Fruit fly (Drosophila melanogaster) whole organism, embryonic: ENCODE data around the gene CG14694.

Experiments used
- CG10274 ChIP-seq: fragments of 200-800 bp; sonication (Bioruptor generic); optimal IDR thresholded peaks from 3 replicates; lab custom pipeline; 2017; ENCODE audit warnings: missing biosample characterization, mild to moderate bottlenecking, missing genetic modification characterization
- CG11247 ChIP-seq: fragments of 200-800 bp; sonication (Bioruptor generic); IDR thresholded peaks from 2 replicates; pipeline ENCODE4 v1.3.6; 2022; ENCODE audit warnings: missing biosample characterization, missing genetic modification characterization
- CG11695 ChIP-seq: fragments of 200-800 bp; sonication (Bioruptor generic); IDR thresholded peaks from 3 replicates; pipeline ENCODE4 v1.3.6; 2022; ENCODE audit warnings: missing biosample characterization, missing genetic modification characterization
- CG12219 ChIP-seq: fragments of 200-800 bp; sonication (Bioruptor generic); optimal IDR thresholded peaks from 3 replicates; lab custom pipeline; 2018; ENCODE audit warnings: missing biosample characterization, mild to moderate bottlenecking, missing genetic modification characterization
- CG12769 ChIP-seq: fragments of 200-800 bp; sonication (Bioruptor generic); optimal IDR thresholded peaks from 2 replicates; lab custom pipeline; 2019; ENCODE audit warnings: missing biosample characterization, mild to moderate bottlenecking, missing genetic modification characterization, moderate library complexity
- CG14965 ChIP-seq: fragments of 200-800 bp; sonication (Bioruptor generic); optimal IDR thresholded peaks from 2 replicates; lab custom pipeline; 2016; ENCODE audit warnings: missing biosample characterization, missing genetic modification characterization, borderline replicate concordance
- CG15514 ChIP-seq: fragments of 200-800 bp; sonication (Bioruptor generic); optimal IDR thresholded peaks from 3 replicates; lab custom pipeline; 2017; ENCODE audit warnings: missing biosample characterization, missing genetic modification characterization, mild to moderate bottlenecking, moderate library complexity, missing genetic modification reagents
- CG15601 ChIP-seq: fragments of 200-800 bp; sonication (Bioruptor generic); optimal IDR thresholded peaks from 3 replicates; lab custom pipeline; 2019; ENCODE audit warnings: missing biosample characterization, mild to moderate bottlenecking, missing genetic modification characterization, moderate library complexity
- CG1602 ChIP-seq: fragments of 200-800 bp; sonication (Bioruptor generic); optimal IDR thresholded peaks from 3 replicates; lab custom pipeline; 2016; ENCODE audit warnings: missing biosample characterization, missing genetic modification characterization
- CG18262 ChIP-seq: fragments of 200-800 bp; optimal IDR thresholded peaks from 3 replicates; lab custom pipeline; 2019; ENCODE audit warnings: missing biosample characterization, mild to moderate bottlenecking, missing genetic modification characterization, moderate library complexity
- CG32772 ChIP-seq: fragments of 200-800 bp; sonication (Bioruptor generic); IDR thresholded peaks from 2 replicates; pipeline ENCODE4 v1.3.6; 2022; ENCODE audit warnings: missing biosample characterization, missing genetic modification characterization
- CG3281 ChIP-seq: fragments of 200-800 bp; sonication (Bioruptor generic); optimal IDR thresholded peaks from 3 replicates; lab custom pipeline; 2017; ENCODE audit warnings: missing biosample characterization, mild to moderate bottlenecking, missing genetic modification characterization
- CG42726 ChIP-seq: fragments of 200-800 bp; sonication (Bioruptor generic); IDR thresholded peaks from 2 replicates; pipeline ENCODE4 v1.3.6; 2022; ENCODE audit warnings: missing biosample characterization, missing genetic modification characterization; ENCODE audit not compliant: partially characterized antibody
- CG4282 ChIP-seq: fragments of 200-800 bp; sonication (Bioruptor generic); optimal IDR thresholded peaks from 2 replicates; lab custom pipeline; 2016; ENCODE audit warnings: missing biosample characterization, missing genetic modification characterization
- CG4424 ChIP-seq: fragments of 200-800 bp; sonication (Bioruptor generic); optimal IDR thresholded peaks from 3 replicates; lab custom pipeline; 2016; ENCODE audit warnings: missing biosample characterization, missing genetic modification characterization
- CG4854 ChIP-seq: fragments of 200-800 bp; sonication (Bioruptor generic); optimal IDR thresholded peaks from 2 replicates; lab custom pipeline; 2016; ENCODE audit warnings: missing biosample characterization, missing genetic modification characterization, inconsistent platforms
- CG7987 ChIP-seq: fragments of 200-800 bp; sonication (Bioruptor generic); optimal IDR thresholded peaks from 2 replicates; lab custom pipeline; 2018; ENCODE audit warnings: missing biosample characterization, mild to moderate bottlenecking, missing genetic modification characterization, moderate library complexity
- CG8281 ChIP-seq: fragments of 200-800 bp; sonication (Bioruptor generic); optimal IDR thresholded peaks from 2 replicates; lab custom pipeline; 2018; ENCODE audit warnings: missing biosample characterization, mild to moderate bottlenecking, missing genetic modification characterization, moderate library complexity
- CG8944 ChIP-seq: fragments of 200-800 bp; sonication (Bioruptor generic); optimal IDR thresholded peaks from 3 replicates; lab custom pipeline; 2016; ENCODE audit warnings: missing biosample characterization, missing genetic modification characterization
- CG9817 ChIP-seq: fragments of 200-800 bp; sonication (Bioruptor generic); optimal IDR thresholded peaks from 2 replicates; lab custom pipeline; 2018; ENCODE audit warnings: missing biosample characterization, mild to moderate bottlenecking, missing genetic modification characterization, moderate library complexity
- CTCF ChIP-seq: fragments of 200-800 bp; sonication (Bioruptor generic); optimal IDR thresholded peaks from 2 replicates; lab custom pipeline; 2017; ENCODE audit warnings: missing biosample characterization, mild to moderate bottlenecking, missing genetic modification characterization, moderate library complexity
- CkIIα-i1 ChIP-seq: fragments of 200-800 bp; sonication (Bioruptor generic); IDR thresholded peaks from 2 replicates; pipeline ENCODE4 v1.3.6; 2022; ENCODE audit warnings: missing biosample characterization, missing genetic modification characterization
- Dref ChIP-seq: fragments of 200-800 bp; sonication (Bioruptor generic); IDR thresholded peaks from 2 replicates; pipeline ENCODE4 v1.3.6; 2022; ENCODE audit warnings: missing biosample characterization, missing genetic modification characterization
- Fer2 ChIP-seq: fragments of 200-800 bp; sonication (Bioruptor generic); optimal IDR thresholded peaks from 2 replicates; lab custom pipeline; 2018; ENCODE audit warnings: missing biosample characterization, mild to moderate bottlenecking, missing genetic modification characterization, moderate library complexity
- Hey ChIP-seq: fragments of 200-800 bp; sonication (Bioruptor generic); optimal IDR thresholded peaks from 3 replicates; lab custom pipeline; 2018; ENCODE audit warnings: missing biosample characterization, mild to moderate bottlenecking, missing genetic modification characterization
- HmgZ ChIP-seq: fragments of 200-800 bp; sonication (Bioruptor generic); optimal IDR thresholded peaks from 2 replicates; lab custom pipeline; 2018; ENCODE audit warnings: missing biosample characterization, mild to moderate bottlenecking, missing genetic modification characterization
- NK7.1 ChIP-seq: fragments of 200-800 bp; sonication (Bioruptor generic); optimal IDR thresholded peaks from 3 replicates; lab custom pipeline; 2016; ENCODE audit warnings: missing biosample characterization, missing genetic modification characterization
- Nf-YB ChIP-seq: fragments of 200-800 bp; sonication (Bioruptor generic); optimal IDR thresholded peaks from 3 replicates; lab custom pipeline; 2019; ENCODE audit warnings: missing biosample characterization, mild to moderate bottlenecking, missing genetic modification characterization, moderate library complexity
- Oli ChIP-seq: fragments of 200-800 bp; sonication (Bioruptor generic); optimal IDR thresholded peaks from 2 replicates; lab custom pipeline; 2018; ENCODE audit warnings: missing biosample characterization, mild to moderate bottlenecking, missing genetic modification characterization, moderate library complexity
- Optix ChIP-seq: fragments of 200-800 bp; sonication (Bioruptor generic); IDR thresholded peaks from 3 replicates; pipeline ENCODE4 v1.3.6; 2022; ENCODE audit warnings: missing biosample characterization, missing genetic modification characterization
- Poxn ChIP-seq: fragments of 200-800 bp; sonication (Bioruptor generic); IDR thresholded peaks from 2 replicates; pipeline ENCODE4 v1.3.6; 2022; ENCODE audit warnings: missing biosample characterization, missing genetic modification characterization
- Sin3A ChIP-seq: fragments of >200 bp; optimal IDR thresholded peaks from 2 replicates; lab custom pipeline; 2018
- Trl ChIP-seq, 3 experiments: fragments of >200 bp in 2 of 3; fragments of 200-800 bp in 1 of 3; sonication (Bioruptor generic) in 1 of 3; optimal IDR thresholded peaks; 2 replicates in 1 of 3; 3 replicates in 2 of 3; lab custom pipeline; 2016 to 2017; ENCODE audit warnings: missing biosample characterization in 1 of 3, missing genetic modification characterization in 1 of 3
- Xbp1 ChIP-seq: fragments of 200-800 bp; sonication (Bioruptor generic); optimal IDR thresholded peaks from 3 replicates; lab custom pipeline; 2016; ENCODE audit warnings: missing biosample characterization, mild to moderate bottlenecking, missing genetic modification characterization
- br ChIP-seq: fragments of >200 bp; optimal IDR thresholded peaks from 2 replicates; lab custom pipeline; 2017
- caup ChIP-seq: fragments of 200-800 bp; sonication (Bioruptor generic); optimal IDR thresholded peaks from 3 replicates; lab custom pipeline; 2017; ENCODE audit warnings: missing biosample characterization, mild to moderate bottlenecking, missing genetic modification characterization, moderate library complexity; ENCODE audit not compliant: severe bottlenecking
- crol ChIP-seq: fragments of 200-800 bp; sonication (Bioruptor generic); IDR thresholded peaks from 2 replicates; pipeline ENCODE4 v1.3.6; 2022; ENCODE audit warnings: missing biosample characterization, missing genetic modification characterization
- cwo ChIP-seq: fragments of 200-800 bp; sonication (Bioruptor generic); optimal IDR thresholded peaks from 3 replicates; lab custom pipeline; 2017; ENCODE audit warnings: missing biosample characterization, missing genetic modification characterization, mild to moderate bottlenecking, moderate library complexity, missing genetic modification reagents
- dmrt11E ChIP-seq: fragments of 200-800 bp; sonication (Bioruptor generic); optimal IDR thresholded peaks from 3 replicates; lab custom pipeline; 2018; ENCODE audit warnings: missing biosample characterization, mild to moderate bottlenecking, missing genetic modification characterization, moderate library complexity
- fd102C ChIP-seq: fragments of 200-800 bp; sonication (Bioruptor generic); optimal IDR thresholded peaks from 2 replicates; lab custom pipeline; 2018; ENCODE audit warnings: missing biosample characterization, mild to moderate bottlenecking, missing genetic modification characterization, moderate library complexity
- fd64A ChIP-seq: fragments of 200-800 bp; sonication (Bioruptor generic); optimal IDR thresholded peaks from 3 replicates; lab custom pipeline; 2018; ENCODE audit warnings: missing biosample characterization, mild to moderate bottlenecking, missing genetic modification characterization
- fd96Cb ChIP-seq: fragments of 200-800 bp; sonication (Bioruptor generic); optimal IDR thresholded peaks from 2 replicates; lab custom pipeline; 2018; ENCODE audit warnings: missing biosample characterization, mild to moderate bottlenecking, missing genetic modification characterization, moderate library complexity
- gro ChIP-seq: fragments of 200-800 bp; sonication (Bioruptor generic); optimal IDR thresholded peaks from 2 replicates; lab custom pipeline; 2016; ENCODE audit warnings: missing biosample characterization, missing genetic modification characterization
- hbn ChIP-seq: fragments of 200-800 bp; sonication (Bioruptor generic); IDR thresholded peaks from 2 replicates; pipeline ENCODE4 v1.3.6; 2022; ENCODE audit warnings: missing biosample characterization, missing genetic modification characterization; ENCODE audit not compliant: partially characterized antibody
- lmd ChIP-seq: fragments of 200-800 bp; sonication (Bioruptor generic); IDR thresholded peaks from 2 replicates; pipeline ENCODE4 v1.3.6; 2022; ENCODE audit warnings: missing biosample characterization, missing genetic modification characterization
- nmo ChIP-seq: fragments of 200-800 bp; sonication (Bioruptor generic); optimal IDR thresholded peaks from 2 replicates; lab custom pipeline; 2018; ENCODE audit warnings: missing biosample characterization, mild to moderate bottlenecking, missing genetic modification characterization, moderate library complexity
- pb ChIP-seq: fragments of 200-800 bp; sonication (Bioruptor generic); optimal IDR thresholded peaks from 3 replicates; lab custom pipeline; 2016; ENCODE audit warnings: missing biosample characterization, missing genetic modification characterization
- toy ChIP-seq: fragments of 200-800 bp; sonication (Bioruptor generic); IDR thresholded peaks from 2 replicates; pipeline ENCODE4 v1.3.6; 2022; ENCODE audit warnings: missing biosample characterization, missing genetic modification characterization
- tx ChIP-seq: fragments of 200-800 bp; sonication (Bioruptor generic); optimal IDR thresholded peaks from 2 replicates; lab custom pipeline; 2016; ENCODE audit warnings: missing biosample characterization, missing genetic modification characterization
- unc-4 ChIP-seq: fragments of 200-800 bp; sonication (Bioruptor generic); IDR thresholded peaks from 2 replicates; pipeline ENCODE4 v1.3.6; 2022; ENCODE audit warnings: missing biosample characterization, missing genetic modification characterization; ENCODE audit not compliant: partially characterized antibody

CG14694 gene

DNA sequence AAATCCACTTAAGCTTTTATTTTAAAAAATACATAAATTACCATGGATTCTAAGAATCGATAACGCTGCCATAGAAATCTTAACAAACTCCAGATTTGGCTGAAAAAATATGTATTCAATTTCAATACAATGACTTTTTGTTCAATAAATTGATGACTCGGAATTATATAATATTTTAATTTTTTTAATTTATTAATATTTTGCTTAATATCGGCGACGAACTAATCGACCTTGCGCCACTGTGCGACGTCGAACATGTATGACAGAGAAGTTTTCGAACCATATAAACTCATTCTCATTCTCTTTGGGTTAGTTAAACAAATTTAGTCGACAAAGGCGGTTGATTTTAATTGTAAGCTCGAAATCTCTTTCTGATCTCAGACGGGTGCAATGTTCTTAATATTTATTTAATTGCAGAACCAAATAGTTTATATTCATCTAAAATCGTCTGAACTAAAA lies 10.1 kb downstream of the CG14694 start, which contains the start of gene CG42394 (continued):
- TF ChIP-seq nmo (GFP tag; lab: Kevin White, UChicago) (peak; percentile 98), CG10274 (GFP tag; lab: Kevin White, UChicago) (peak; percentile 78), tx (GFP tag; lab: Kevin White, UChicago) (peak; percentile 17), crol (peak; percentile 40; the same call in 1 of the 2 replicates), fd96Cb (peak; percentile 97), Oli (tag; lab: Kevin White, UChicago) (peak; percentile 95), dmrt11E (peak; percentile 95), CG18262 (tag; lab: Kevin White, UChicago) (peak; percentile 99), fd64A (GFP tag; lab: Kevin White, UChicago) (peak; percentile 47), CG3281 (GFP tag; lab: Kevin White, UChicago) (peak; percentile 98), cwo (peak; percentile 95), Poxn (GFP tag; lab: Robert Waterston, UW) (peak; percentile 51; the same call in 1 of the 2 replicates), CG7987 (GFP tag; lab: Kevin White, UChicago) (peak; percentile 93), NK7.1 (GFP tag; lab: Kevin White, UChicago) (peak; percentile 56), CkIIα-i1 (GFP tag; lab: Robert Waterston, UW) (peak; percentile 76), HmgZ (tag; lab: Kevin White, UChicago) (peak; percentile 89), Xbp1 (GFP tag; lab: Kevin White, UChicago) (peak; percentile 91), CG8944 (GFP tag; lab: Kevin White, UChicago) (peak; percentile 16), Trl (optimal IDR thresholded peaks at IDR 0.05; lab: Kevin White, UChicago) (no peak), Trl (GFP tag; optimal IDR thresholded peaks at IDR 0.05; lab: Kevin White, UChicago) (peak; percentile 70), CG32772 (GFP tag; lab: Robert Waterston, UW) (peak; percentile 89), CG9817 (tag; lab: Kevin White, UChicago) (peak; percentile 83), CG15601 (tag; lab: Kevin White, UChicago) (peak; percentile 93), Hey (tag; lab: Kevin White, UChicago) (peak; percentile 30), Fer2 (tag; lab: Kevin White, UChicago) (peak; percentile 87), CG11695 (peak; percentile 97), toy (GFP tag; lab: Robert Waterston, UW) (peak; percentile 87), unc-4 (GFP tag; lab: Robert Waterston, UW) (0 out of 2 replicates have a peak, but pooled peaks have one; percentile 18), Sin3A (lab: Kevin White, UChicago) (no peak), CG11247 (GFP tag; lab: Robert Waterston, UW) (peak; percentile 90), Nf-YB (GFP tag; lab: Kevin White, UChicago) (peak; percentile 85), pb (GFP tag; lab: Kevin White, UChicago) (no peak), caup (GFP tag; lab: Kevin White, UChicago) (peak; percentile 95), gro (no peak), CG8281 (peak; percentile 77), CG4424 (GFP tag; lab: Kevin White, UChicago) (peak; percentile 96), CG1602 (peak; percentile 92), CG15514 (peak; percentile 89), hbn (GFP tag; lab: Robert Waterston, UW) (no peak), CG42726 (peak; percentile 58; the same call in 1 of the 2 replicates), CG4282 (GFP tag; lab: Kevin White, UChicago) (no peak), CTCF (GFP tag; lab: Kevin White, UChicago) (peak; percentile 67), CG12769 (tag; lab: Kevin White, UChicago) (no peak), fd102C (GFP tag; lab: Kevin White, UChicago) (peak; percentile 63), Dref (GFP tag; lab: Robert Waterston, UW) (no peak), CG14965 (GFP tag; lab: Kevin White, UChicago) (no peak), CG4854 (GFP tag; lab: Kevin White, UChicago) (no peak), Optix (GFP tag; lab: Robert Waterston, UW) (peak; percentile 83), CG12219 (peak; percentile 85), br (lab: Kevin White, UChicago) (no peak), lmd (peak; percentile 93)
